2 worm cellular contexts compared by ENCODE assay signal in genomic region chrIII:3323906-3324305, ce11.
TF ChIP-seq lines count a peak whose summit lies in the region.

No protein-coding gene starts in this region.

TF ChIP-seq in whole organism, L1 larva, 84 proteins besides CTCF, POLR2A, EP300 and RAD21 (continued from another document):
- TF ChIP-seq fos-1 (tag; optimal IDR thresholded peaks at IDR 0.05; lab: Kevin White, UChicago) (peak; percentile 58), fkh-10 (GFP tag; optimal IDR thresholded peaks at IDR 0.05; lab: Kevin White, UChicago) (no peak), dsc-1 (tag; optimal IDR thresholded peaks at IDR 0.05; lab: Kevin White, UChicago) (no peak), unc-98 (GFP tag; IDR thresholded peaks at IDR 0.05; lab: Robert Waterston, UW) (no peak), nhr-85 (tag; lab: Kevin White, UChicago) (peak; percentile 82), rnt-1 (tag; optimal IDR thresholded peaks at IDR 0.05; lab: Kevin White, UChicago) (no peak), F16B12.6 (tag; optimal IDR thresholded peaks at IDR 0.05; lab: Kevin White, UChicago) (peak; percentile 98), sox-4 (tag; optimal IDR thresholded peaks at IDR 0.05; lab: Kevin White, UChicago) (no peak), tbx-2 (tag; optimal IDR thresholded peaks at IDR 0.05; lab: Kevin White, UChicago) (peak; percentile 50), nhr-237 (tag; optimal IDR thresholded peaks at IDR 0.05; lab: Kevin White, UChicago) (no peak), hpl-2 (GFP tag; optimal IDR thresholded peaks at IDR 0.05; lab: Kevin White, UChicago) (no peak), hlh-4 (tag; optimal IDR thresholded peaks at IDR 0.05; lab: Kevin White, UChicago) (no peak), egl-13 (tag; optimal IDR thresholded peaks at IDR 0.05; lab: Kevin White, UChicago) (no peak), pax-3 (tag; optimal IDR thresholded peaks at IDR 0.05; lab: Kevin White, UChicago) (no peak), ets-5 (GFP tag; IDR thresholded peaks at IDR 0.05; lab: Robert Waterston, UW) (no peak), snpc-4 (tag; optimal IDR thresholded peaks at IDR 0.05; lab: Kevin White, UChicago) (peak; percentile 48), nhr-28 (tag; optimal IDR thresholded peaks at IDR 0.05; lab: Kevin White, UChicago) (no peak), efl-1 (optimal IDR thresholded peaks at IDR 0.05; lab: Kevin White, UChicago) (peak; percentile 79 to 83), efl-1 (GFP tag; optimal IDR thresholded peaks at IDR 0.05 in 1 of 2; lab: Kevin White, UChicago) (peak; percentile 79 to 96), sptf-1 (tag; optimal IDR thresholded peaks at IDR 0.05; lab: Kevin White, UChicago) (no peak), ztf-11 (tag; optimal IDR thresholded peaks at IDR 0.05; lab: Kevin White, UChicago) (peak in 1 of 2 experiments; percentile 4), ztf-4 (tag; optimal IDR thresholded peaks at IDR 0.05; lab: Kevin White, UChicago) (no peak), lir-3 (tag; optimal IDR thresholded peaks at IDR 0.05; lab: Kevin White, UChicago; ENCODE audit: poor library complexity) (no peak), aly-2 (tag; optimal IDR thresholded peaks at IDR 0.05; lab: Kevin White, UChicago) (peak; percentile 57), fkh-8 (tag; optimal IDR thresholded peaks at IDR 0.05; lab: Kevin White, UChicago) (peak; percentile 33), mef-2 (tag; optimal IDR thresholded peaks at IDR 0.05; lab: Kevin White, UChicago) (no peak), ceh-88 (GFP tag; IDR thresholded peaks at IDR 0.05; lab: Robert Waterston, UW) (no peak), lsy-2 (tag; optimal IDR thresholded peaks at IDR 0.05; lab: Kevin White, UChicago) (peak; percentile 83 to 89), swsn-7 (tag; optimal IDR thresholded peaks at IDR 0.05; lab: Kevin White, UChicago) (no peak), nhr-12 (tag; optimal IDR thresholded peaks at IDR 0.05; lab: Kevin White, UChicago) (no peak), unc-62 (GFP tag; optimal IDR thresholded peaks at IDR 0.05; lab: Kevin White, UChicago) (no peak), efl-3 (GFP tag; optimal IDR thresholded peaks at IDR 0.05; lab: Kevin White, UChicago) (no peak), tlp-1 (tag; optimal IDR thresholded peaks at IDR 0.05; lab: Kevin White, UChicago) (no peak), mab-9 (GFP tag; IDR thresholded peaks at IDR 0.05; lab: Robert Waterston, UW) (0 out of 2 replicates have a peak, but pooled peaks have one; percentile 39), nhr-76 (tag; optimal IDR thresholded peaks at IDR 0.05; lab: Kevin White, UChicago) (no peak), mep-1 (tag; optimal IDR thresholded peaks at IDR 0.05; lab: Kevin White, UChicago) (peak; percentile 87), nhr-77 (tag; optimal IDR thresholded peaks at IDR 0.05; lab: Kevin White, UChicago) (peak; percentile 26), nhr-19 (GFP tag; conservative IDR thresholded peaks at IDR 0.05; lab: Robert Waterston, UW) (peak; percentile 64), lin-14 (GFP tag; optimal IDR thresholded peaks at IDR 0.05; lab: Kevin White, UChicago) (no peak), grh-1 (GFP tag; IDR thresholded peaks at IDR 0.05; lab: Robert Waterston, UW) (no peak), nhr-11 (tag; optimal IDR thresholded peaks at IDR 0.05; lab: Kevin White, UChicago) (no peak), lin-13 (GFP tag; optimal IDR thresholded peaks at IDR 0.05; lab: Kevin White, UChicago) (peak; percentile 27), mdl-1 (tag; optimal IDR thresholded peaks at IDR 0.05; lab: Kevin White, UChicago) (peak in 1 of 2 experiments; percentile 47), vab-15 (tag; optimal IDR thresholded peaks at IDR 0.05; lab: Kevin White, UChicago) (no peak), ama-1 (optimal IDR thresholded peaks at IDR 0.05; lab: Kevin White, UChicago) (peak; percentile 18), nhr-84 (tag; optimal IDR thresholded peaks at IDR 0.05; lab: Kevin White, UChicago) (no peak), pag-3 (tag; optimal IDR thresholded peaks at IDR 0.05; lab: Kevin White, UChicago; ENCODE audit: borderline replicate concordance, insufficient read depth) (no peak)

TF ChIP-seq in whole organism, L4 larva, 104 proteins besides CTCF, POLR2A, EP300 and RAD21 (continued from another document):
- TF ChIP-seq hif-1 (tag; optimal IDR thresholded peaks at IDR 0.05; lab: Kevin White, UChicago) (peak in 1 of 2 experiments; percentile 2), daf-8 (GFP tag; IDR thresholded peaks at IDR 0.05; lab: Robert Waterston, UW) (no peak), vab-7 (GFP tag; IDR thresholded peaks at IDR 0.05; lab: Robert Waterston, UW) (0 out of 2 replicates have a peak, but pooled peaks have one; percentile 23), fkh-10 (GFP tag; optimal IDR thresholded peaks at IDR 0.05; lab: Kevin White, UChicago) (peak; percentile 16), nhr-41 (GFP tag; IDR thresholded peaks at IDR 0.05; lab: Robert Waterston, UW) (no peak), nhr-10 (tag; optimal IDR thresholded peaks at IDR 0.05; lab: Kevin White, UChicago) (no peak), nhr-11 (tag; optimal IDR thresholded peaks at IDR 0.05; lab: Kevin White, UChicago) (peak; percentile 32)
